Fruit fly (Drosophila melanogaster): ENCODE results near the gene RpS14b.

RpS14b gene

dm6 chrX:7931028-7931549 is 3.6 kb upstream of the RpS14b start, which contains the start of gene mahe (continued):
- TF ChIP-seq btn (GFP tag; optimal IDR thresholded peaks at IDR 0.05) (no peak), inv (GFP tag; IDR thresholded peaks at IDR 0.05; ENCODE audit: partially characterized antibody) (peak; percentile 74), CG10979 (tag; optimal IDR thresholded peaks at IDR 0.05) (no peak), slbo (GFP tag; IDR thresholded peaks at IDR 0.05) (no peak), HLH4C (GFP tag; IDR thresholded peaks at IDR 0.05; ENCODE audit: partially characterized antibody) (peak; percentile 76), exex (tag; optimal IDR thresholded peaks at IDR 0.05) (no peak), CG12219 (GFP tag; optimal IDR thresholded peaks at IDR 0.05) (no peak), CG3726 (GFP tag; IDR thresholded peaks at IDR 0.05) (no peak), corto (GFP tag; optimal IDR thresholded peaks at IDR 0.05) (no peak), Sin3A (optimal IDR thresholded peaks at IDR 0.05) (no peak), bcd (GFP tag; optimal IDR thresholded peaks at IDR 0.05) (no peak), CG10431 (GFP tag; optimal IDR thresholded peaks at IDR 0.05) (no peak), fd64A (GFP tag; optimal IDR thresholded peaks at IDR 0.05) (no peak), CG12744 (GFP tag; optimal IDR thresholded peaks at IDR 0.05) (no peak), CG5180 (GFP tag; optimal IDR thresholded peaks at IDR 0.05) (no peak), Rx (GFP tag; IDR thresholded peaks at IDR 0.05) (no peak), CG16863 (GFP tag; optimal IDR thresholded peaks at IDR 0.05) (no peak), z (GFP tag; IDR thresholded peaks at IDR 0.05) (no peak), CG17328 (GFP tag; IDR thresholded peaks at IDR 0.05) (no peak), MESR4 (GFP tag; optimal IDR thresholded peaks at IDR 0.05) (peak; percentile 78), Kr (GFP tag; optimal IDR thresholded peaks at IDR 0.05) (no peak), fru (optimal IDR thresholded peaks at IDR 0.05) (no peak), vnd (GFP tag; IDR thresholded peaks at IDR 0.05; ENCODE audit: partially characterized antibody) (peak; percentile 69; the same call in 2 of the 3 replicates), CG14050 (GFP tag; IDR thresholded peaks at IDR 0.05) (no peak), jing (GFP tag; optimal IDR thresholded peaks at IDR 0.05) (no peak), pita (GFP tag; optimal IDR thresholded peaks at IDR 0.05) (no peak), CG3847 (GFP tag; IDR thresholded peaks at IDR 0.05) (no peak), CG4820 (GFP tag; optimal IDR thresholded peaks at IDR 0.05) (no peak), cas (GFP tag; IDR thresholded peaks at IDR 0.05) (no peak), CG14965 (GFP tag; optimal IDR thresholded peaks at IDR 0.05; ENCODE audit: borderline replicate concordance) (no peak), CG3838 (GFP tag; optimal IDR thresholded peaks at IDR 0.05) (no peak), Xrp1 (GFP tag; IDR thresholded peaks at IDR 0.05) (no peak), al (GFP tag; IDR thresholded peaks at IDR 0.05) (no peak), mirr (GFP tag; optimal IDR thresholded peaks at IDR 0.05) (no peak), CG12659 (GFP tag; optimal IDR thresholded peaks at IDR 0.05) (peak; percentile 49), Ets65A (GFP tag) (no peak), luna (GFP tag; optimal IDR thresholded peaks at IDR 0.05) (no peak), CG2120 (GFP tag; optimal IDR thresholded peaks at IDR 0.05) (no peak), fd102C (GFP tag; optimal IDR thresholded peaks at IDR 0.05) (no peak), CG1529 (GFP tag; optimal IDR thresholded peaks at IDR 0.05) (no peak), CG11723 (GFP tag; optimal IDR thresholded peaks at IDR 0.05) (no peak), en (GFP tag; optimal IDR thresholded peaks at IDR 0.05) (no peak), fu2 (GFP tag; optimal IDR thresholded peaks at IDR 0.05) (no peak), gcm2 (GFP tag; optimal IDR thresholded peaks at IDR 0.05) (no peak), CG6654 (GFP tag; optimal IDR thresholded peaks at IDR 0.05) (no peak), CG31441 (GFP tag; IDR thresholded peaks at IDR 0.05) (no peak), CG17186 (GFP tag; optimal IDR thresholded peaks at IDR 0.05) (no peak), Ravus (GFP tag; IDR thresholded peaks at IDR 0.05) (no peak), kni (GFP tag; optimal IDR thresholded peaks at IDR 0.05) (no peak), kah (GFP tag; optimal IDR thresholded peaks at IDR 0.05) (no peak), zen (tag; optimal IDR thresholded peaks at IDR 0.05) (peak; percentile 37), CG9727 (GFP tag; optimal IDR thresholded peaks at IDR 0.05) (no peak)
